Worm (Caenorhabditis elegans) whole organism, L1 larva: ENCODE data around the gene fbxl-3.

ENCODE experiments used
- C34B4.2 ChIP-seq: sonication (generic microtip); optimal IDR thresholded peaks from 2 replicates; lab custom pipeline; 2017; ENCODE audit warnings: mild to moderate bottlenecking, missing genetic modification characterization, missing compliant biosample characterization
- blmp-1 ChIP-seq: fragments of 150-350 bp; optimal IDR thresholded peaks from 2 replicates; lab custom pipeline; 2014; ENCODE audit warnings: missing biosample characterization, missing genetic modification characterization
- ceh-88 ChIP-seq: fragments of 200-800 bp; sonication (Bioruptor generic); IDR thresholded peaks from 2 replicates; pipeline ENCODE4 v1.3.6; 2022; ENCODE audit warnings: missing genetic modification characterization, missing compliant biosample characterization
- dpl-1 ChIP-seq, 3 experiments: fragments of 150-350 bp in 2 of 3; sonication (generic microtip) in 1 of 3; optimal IDR thresholded peaks; 2 replicates each; lab custom pipeline; 2014 to 2017; ENCODE audit warnings: missing biosample characterization in 3 of 3, missing genetic modification characterization in 3 of 3, missing genetic modification reagents in 3 of 3
- efl-1 ChIP-seq, 4 experiments: fragments of 150-350 bp; optimal IDR thresholded peaks in 3 of 4; peaks in 1 of 4; 1 replicate in 1 of 4; 2 replicates in 3 of 4; lab custom pipeline; 2014; ENCODE audit warnings: missing biosample characterization in 2 of 4, missing genetic modification characterization in 2 of 4, missing genetic modification reagents in 2 of 4
- efl-3 ChIP-seq: fragments of 200-800 bp; sonication (Bioruptor generic); optimal IDR thresholded peaks from 2 replicates; lab custom pipeline; 2018; ENCODE audit warnings: mild to moderate bottlenecking, missing genetic modification characterization, missing compliant biosample characterization
- elt-2 ChIP-seq: sonication (generic microtip); optimal IDR thresholded peaks from 2 replicates; lab custom pipeline; 2016; ENCODE audit warnings: missing genetic modification characterization, mild to moderate bottlenecking, inconsistent platforms, missing compliant biosample characterization, missing genetic modification reagents
- elt-3 ChIP-seq, 6 experiments: fragments of 150-350 bp in 1 of 6; sonication (generic microtip); optimal IDR thresholded peaks; 2 replicates each; lab custom pipeline; 2017 to 2018; ENCODE audit warnings: missing biosample characterization in 6 of 6, missing genetic modification characterization in 6 of 6, inconsistent platforms in 1 of 6
- fkh-8 ChIP-seq: sonication (generic microtip); optimal IDR thresholded peaks from 2 replicates; lab custom pipeline; 2016; ENCODE audit warnings: mild to moderate bottlenecking, missing genetic modification characterization, missing compliant biosample characterization
- fos-1 ChIP-seq: fragments of 150-350 bp; optimal IDR thresholded peaks from 2 replicates; lab custom pipeline; 2014; ENCODE audit warnings: missing biosample characterization, missing genetic modification characterization
- grh-1 ChIP-seq: fragments of 200-800 bp; sonication (Bioruptor generic); IDR thresholded peaks from 2 replicates; pipeline ENCODE4 v1.3.6; 2022; ENCODE audit warnings: missing genetic modification reagents, missing genetic modification characterization, missing compliant biosample characterization
- hlh-17 ChIP-seq: fragments of 200-800 bp; sonication (Bioruptor generic); optimal IDR thresholded peaks from 2 replicates; lab custom pipeline; 2018; ENCODE audit warnings: missing genetic modification characterization, mild to moderate bottlenecking, missing compliant biosample characterization, moderate library complexity, borderline replicate concordance
- lin-14 ChIP-seq: fragments of 200-800 bp; sonication (Bioruptor generic); optimal IDR thresholded peaks from 2 replicates; lab custom pipeline; 2018; ENCODE audit warnings: mild to moderate bottlenecking, missing genetic modification characterization, moderate library complexity, missing compliant biosample characterization
- lin-15B ChIP-seq: fragments of 150-350 bp; sonication (generic microtip); optimal IDR thresholded peaks from 3 replicates; lab custom pipeline; 2014; ENCODE audit warnings: missing biosample characterization, missing genetic modification characterization
- lin-35 ChIP-seq, 2 experiments: fragments of 150-350 bp; optimal IDR thresholded peaks; 2 replicates each; lab custom pipeline; 2014; ENCODE audit warnings: missing biosample characterization in 2 of 2, missing genetic modification characterization in 2 of 2, missing genetic modification reagents in 2 of 2
- lsy-2 ChIP-seq, 2 experiments: fragments of 150-350 bp; optimal IDR thresholded peaks; 2 replicates each; lab custom pipeline; 2014; ENCODE audit warnings: missing biosample characterization in 2 of 2, missing genetic modification characterization in 2 of 2
- mdl-1 ChIP-seq, 2 experiments: fragments of 150-350 bp; optimal IDR thresholded peaks; 2 replicates each; lab custom pipeline; 2014 to 2017; ENCODE audit warnings: missing biosample characterization in 2 of 2, missing genetic modification characterization in 2 of 2, inconsistent platforms in 1 of 2
- mep-1 ChIP-seq: fragments of 150-350 bp; optimal IDR thresholded peaks from 2 replicates; lab custom pipeline; 2014; ENCODE audit warnings: missing biosample characterization, missing genetic modification characterization
- nhr-19 ChIP-seq: fragments of 200-800 bp; sonication (Bioruptor generic); conservative IDR thresholded peaks from 2 replicates; pipeline ENCODE4 v1.3.6; 2022; ENCODE audit warnings: missing genetic modification characterization, missing compliant biosample characterization
- nhr-20 ChIP-seq: sonication (generic microtip); optimal IDR thresholded peaks from 2 replicates; lab custom pipeline; 2016; ENCODE audit warnings: mild to moderate bottlenecking, missing genetic modification characterization, missing compliant biosample characterization
- nhr-47 ChIP-seq: sonication (generic microtip); optimal IDR thresholded peaks from 2 replicates; lab custom pipeline; 2016; ENCODE audit warnings: mild to moderate bottlenecking, missing genetic modification characterization, moderate library complexity, missing compliant biosample characterization
- nhr-71 ChIP-seq: sonication (generic microtip); optimal IDR thresholded peaks from 2 replicates; lab custom pipeline; 2016; ENCODE audit warnings: mild to moderate bottlenecking, missing genetic modification characterization, moderate library complexity, missing compliant biosample characterization
- nhr-85 ChIP-seq: sonication (generic microtip); peaks from one replicate; lab custom pipeline; 2016; ENCODE audit warnings: missing genetic modification characterization, inconsistent platforms, missing compliant biosample characterization
- nhr-90 ChIP-seq: sonication (generic microtip); optimal IDR thresholded peaks from 2 replicates; lab custom pipeline; 2016; ENCODE audit warnings: mild to moderate bottlenecking, missing genetic modification characterization, missing compliant biosample characterization; ENCODE audit not compliant: poor library complexity
- rnt-1 ChIP-seq: sonication (generic microtip); optimal IDR thresholded peaks from 2 replicates; lab custom pipeline; 2016; ENCODE audit warnings: mild to moderate bottlenecking, missing genetic modification characterization, moderate library complexity, missing compliant biosample characterization
- skn-1 ChIP-seq: fragments of 150-350 bp; optimal IDR thresholded peaks from 2 replicates; lab custom pipeline; 2014; ENCODE audit warnings: missing biosample characterization, missing genetic modification characterization
- snu-23 ChIP-seq: sonication (generic microtip); optimal IDR thresholded peaks from 2 replicates; lab custom pipeline; 2016; ENCODE audit warnings: missing genetic modification characterization, missing compliant biosample characterization
- tbx-2 ChIP-seq: sonication (generic microtip); optimal IDR thresholded peaks from 2 replicates; lab custom pipeline; 2016; ENCODE audit warnings: missing genetic modification characterization, missing compliant biosample characterization
- vab-15 ChIP-seq: sonication (generic microtip); optimal IDR thresholded peaks from 2 replicates; lab custom pipeline; 2017; ENCODE audit warnings: missing genotype, mild to moderate bottlenecking, missing genetic modification characterization, missing compliant biosample characterization
- xbp-1 ChIP-seq: sonication (generic microtip); optimal IDR thresholded peaks from 2 replicates; lab custom pipeline; 2016; ENCODE audit warnings: missing genetic modification characterization, missing compliant biosample characterization
- zip-4 ChIP-seq: fragments of 200-800 bp; sonication (Bioruptor generic); optimal IDR thresholded peaks from 2 replicates; lab custom pipeline; 2018; ENCODE audit warnings: mild to moderate bottlenecking, missing genetic modification characterization, moderate library complexity, missing compliant biosample characterization

Gene fbxl-3

ce11 chrII:5379614-5380077 is 19.1 kb downstream of the fbxl-3 start, which contains the start of gene pkc-3 (continued):
- TF ChIP-seq mdl-1 (tag; optimal IDR thresholded peaks at IDR 0.05; lab: Kevin White, UChicago) (peak in 1 of 2 experiments; percentile 36), nhr-20 (tag; lab: Kevin White, UChicago) (peak; percentile 81), vab-15 (tag; lab: Kevin White, UChicago) (no peak), rnt-1 (tag; lab: Kevin White, UChicago) (peak; percentile 16), zip-4 (GFP tag; lab: Kevin White, UChicago) (peak; percentile 18), lin-15B (tag; lab: Kevin White, UChicago) (peak; percentile 17), C34B4.2 (tag; lab: Kevin White, UChicago) (no peak), mep-1 (tag; lab: Kevin White, UChicago) (peak; percentile 70), fos-1 (tag; lab: Kevin White, UChicago) (peak; percentile 10)

ce11 chrII:5378239-5378521 is 20.5 kb downstream of the fbxl-3 start:
- TF ChIP-seq rnt-1 (tag; lab: Kevin White, UChicago) (peak; percentile 12), grh-1 (GFP tag; lab: Robert Waterston, UW) (no peak), zip-4 (GFP tag; lab: Kevin White, UChicago) (no peak), lin-14 (peak; percentile 17), nhr-71 (tag; lab: Kevin White, UChicago) (peak; percentile 64), lin-35 (GFP tag; optimal IDR thresholded peaks at IDR 0.05; lab: Kevin White, UChicago) (peak; percentile 13 to 47), skn-1 (tag; lab: Kevin White, UChicago) (peak; percentile 92), elt-3 (tag; optimal IDR thresholded peaks at IDR 0.05; lab: Kevin White, UChicago) (peak in 1 of 6 experiments; percentile 37), efl-3 (GFP tag; lab: Kevin White, UChicago) (no peak), snu-23 (GFP tag; lab: Kevin White, UChicago) (peak; percentile 35), dpl-1 (GFP tag; optimal IDR thresholded peaks at IDR 0.05; lab: Kevin White, UChicago) (peak in 1 of 3 experiments; percentile 16), nhr-90 (peak; percentile 25), ceh-88 (GFP tag; lab: Robert Waterston, UW) (no peak), xbp-1 (tag; lab: Kevin White, UChicago) (peak; percentile 13), tbx-2 (no peak), nhr-20 (tag; lab: Kevin White, UChicago) (peak; percentile 60), nhr-85 (tag; lab: Kevin White, UChicago) (peak; percentile 80), nhr-47 (tag; lab: Kevin White, UChicago) (peak; percentile 22)

- TF ChIP-seq hlh-17 (no peak), blmp-1 (tag; lab: Kevin White, UChicago) (peak; percentile 88), fkh-8 (peak; percentile 18), efl-1 (optimal IDR thresholded peaks at IDR 0.05; lab: Kevin White, UChicago) (no peak), efl-1 (GFP tag; optimal IDR thresholded peaks at IDR 0.05 in 1 of 2; lab: Kevin White, UChicago) (peak in 1 of 2 experiments; percentile 40), lsy-2 (tag; optimal IDR thresholded peaks at IDR 0.05; lab: Kevin White, UChicago) (peak in 1 of 2 experiments; percentile 47), nhr-19 (GFP tag; lab: Robert Waterston, UW) (no peak)
Measured at ce11 chrII:5377467-5378238, 21.0 kb downstream of the fbxl-3 start, which contains the start of gene prdx-2. Gene prdx-2 (plus strand): TSS chrII:5378195.

- TF ChIP-seq elt-2 (peak; percentile 14), lin-35 (GFP tag; optimal IDR thresholded peaks at IDR 0.05; lab: Kevin White, UChicago) (no peak)
- TF ChIP-seq, all 84 proteins: peak for 1
Measured at ce11 chrII:5374967-5375366, 23.7 kb downstream of the fbxl-3 start, which contains the start of gene algn-2. Gene algn-2 (plus strand): TSS chrII:5375267.
